Worm (Caenorhabditis elegans): ENCODE results near the gene Y43F4A.1.

DNA sequence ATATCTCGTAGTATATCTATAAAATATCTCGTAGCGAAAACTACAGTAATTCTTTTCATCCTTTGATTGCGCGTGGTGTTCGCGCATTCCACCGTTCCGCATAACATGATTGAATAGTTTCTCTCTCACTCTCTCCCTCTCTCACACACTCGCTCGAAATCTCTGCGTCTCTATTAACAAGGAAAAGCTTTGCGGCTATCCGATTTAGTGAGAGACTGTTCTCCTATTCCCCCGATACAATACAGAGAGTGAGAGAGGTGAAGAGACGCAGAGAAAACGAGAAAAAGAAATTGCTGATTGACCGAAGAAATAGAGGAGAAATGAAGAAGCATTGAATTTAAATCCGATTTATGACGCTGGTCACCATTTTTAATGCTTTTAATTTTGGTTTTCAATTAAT lies 40.9 kb upstream of the Y43F4A.1 start:
- TF ChIP-seq ceh-24 (tag; optimal IDR thresholded peaks at IDR 0.05) (no peak), ceh-31 (tag; optimal IDR thresholded peaks at IDR 0.05) (peak; percentile 33), npax-4 (tag; optimal IDR thresholded peaks at IDR 0.05) (no peak), lim-6 (tag; optimal IDR thresholded peaks at IDR 0.05) (no peak), fkh-10 (GFP tag; optimal IDR thresholded peaks at IDR 0.05) (no peak), mec-3 (tag; optimal IDR thresholded peaks at IDR 0.05; ENCODE audit: borderline replicate concordance) (no peak), C08G9.2 (tag; optimal IDR thresholded peaks at IDR 0.05) (no peak), K09A11.1 (tag; optimal IDR thresholded peaks at IDR 0.05; ENCODE audit: insufficient read depth) (no peak), nfya-1 (tag; optimal IDR thresholded peaks at IDR 0.05) (peak; percentile 63), ceh-48 (tag; optimal IDR thresholded peaks at IDR 0.05) (no peak), hlh-8 (tag; optimal IDR thresholded peaks at IDR 0.05) (no peak), K02D7.2 (tag; optimal IDR thresholded peaks at IDR 0.05) (no peak), elt-2 (tag; optimal IDR thresholded peaks at IDR 0.05) (no peak), eyg-1 (tag; optimal IDR thresholded peaks at IDR 0.05) (no peak)
